Worm (Caenorhabditis elegans) whole organism, L3 larva: ENCODE measurements around the gene rnh-1.0.

Experiments
- R02D3.7 ChIP-seq: fragments of 150-350 bp; optimal IDR thresholded peaks from 2 replicates; lab custom pipeline; 2014; ENCODE audit warnings: missing biosample characterization, missing genetic modification characterization
- ZK546.5 ChIP-seq: sonication (generic microtip); optimal IDR thresholded peaks from 2 replicates; lab custom pipeline; 2017; ENCODE audit warnings: missing biosample characterization, missing genetic modification characterization
- aly-2 ChIP-seq: fragments of 150-350 bp; optimal IDR thresholded peaks from 2 replicates; lab custom pipeline; 2014; ENCODE audit warnings: missing biosample characterization, missing genetic modification characterization
- ama-1 ChIP-seq: fragments of 150-350 bp; optimal IDR thresholded peaks from 2 replicates; lab custom pipeline; 2018
- ceh-16 ChIP-seq: sonication (generic microtip); optimal IDR thresholded peaks from 2 replicates; lab custom pipeline; 2017; ENCODE audit warnings: missing biosample characterization, missing genetic modification characterization
- ceh-28 ChIP-seq: fragments of 150-350 bp; optimal IDR thresholded peaks from 2 replicates; lab custom pipeline; 2014; ENCODE audit warnings: missing biosample characterization, missing genetic modification reagents, missing genetic modification characterization
- ceh-82 ChIP-seq: fragments of 150-350 bp; optimal IDR thresholded peaks from 2 replicates; lab custom pipeline; 2014; ENCODE audit warnings: missing biosample characterization, missing genetic modification characterization
- ceh-9 ChIP-seq: sonication (generic microtip); optimal IDR thresholded peaks from 2 replicates; lab custom pipeline; 2018; ENCODE audit warnings: missing biosample characterization, missing genetic modification characterization
- daf-12 ChIP-seq: fragments of 150-350 bp; optimal IDR thresholded peaks from 2 replicates; lab custom pipeline; 2014; ENCODE audit warnings: missing biosample characterization, missing genetic modification reagents, missing genetic modification characterization
- elt-1 ChIP-seq: fragments of 150-350 bp; optimal IDR thresholded peaks from 2 replicates; lab custom pipeline; 2014; ENCODE audit warnings: missing biosample characterization, missing genetic modification characterization
- elt-2 ChIP-seq: sonication (generic microtip); optimal IDR thresholded peaks from 2 replicates; lab custom pipeline; 2016; ENCODE audit warnings: missing genetic modification reagents, mild to moderate bottlenecking, missing genetic modification characterization, missing compliant biosample characterization
- eor-1 ChIP-seq, 2 experiments: fragments of 150-350 bp; optimal IDR thresholded peaks; 2 replicates each; lab custom pipeline; 2014 to 2018; ENCODE audit warnings: missing biosample characterization in 2 of 2, missing genetic modification characterization in 2 of 2
- fos-1 ChIP-seq: fragments of 150-350 bp; optimal IDR thresholded peaks from 2 replicates; lab custom pipeline; 2014; ENCODE audit warnings: missing biosample characterization, missing genetic modification characterization
- jun-1 ChIP-seq: fragments of 150-350 bp; optimal IDR thresholded peaks from 2 replicates; lab custom pipeline; 2014; ENCODE audit warnings: missing biosample characterization, missing genetic modification reagents, missing genetic modification characterization
- lin-15B ChIP-seq: fragments of 150-350 bp; optimal IDR thresholded peaks from 2 replicates; lab custom pipeline; 2014; ENCODE audit warnings: missing biosample characterization, missing genetic modification characterization
- lin-39 ChIP-seq: fragments of 150-350 bp; optimal IDR thresholded peaks from 2 replicates; lab custom pipeline; 2018; ENCODE audit warnings: missing biosample characterization, missing genetic modification reagents, missing genetic modification characterization
- lsy-12 ChIP-seq: sonication (generic microtip); optimal IDR thresholded peaks from 2 replicates; lab custom pipeline; 2016; ENCODE audit warnings: mild to moderate bottlenecking, missing genetic modification characterization, missing compliant biosample characterization
- mdl-1 ChIP-seq: fragments of 150-350 bp; optimal IDR thresholded peaks from 2 replicates; lab custom pipeline; 2014; ENCODE audit warnings: missing biosample characterization, missing genetic modification characterization
- mml-1 ChIP-seq: fragments of 150-350 bp; sonication (generic microtip); optimal IDR thresholded peaks from 3 replicates; lab custom pipeline; 2014; ENCODE audit warnings: missing biosample characterization, missing genetic modification characterization
- nfya-1 ChIP-seq: sonication (generic microtip); optimal IDR thresholded peaks from 2 replicates; lab custom pipeline; 2017; ENCODE audit warnings: missing genetic modification characterization, mild to moderate bottlenecking, missing compliant biosample characterization, antibody characterized with exemption, moderate library complexity; ENCODE audit not compliant: insufficient read depth
- nhr-12 ChIP-seq: fragments of 150-350 bp; optimal IDR thresholded peaks from 2 replicates; lab custom pipeline; 2014; ENCODE audit warnings: missing biosample characterization, missing genetic modification characterization
- nhr-23 ChIP-seq: fragments of 150-350 bp; optimal IDR thresholded peaks from 2 replicates; lab custom pipeline; 2014; ENCODE audit warnings: missing biosample characterization, missing genetic modification reagents, missing genetic modification characterization
- nhr-237 ChIP-seq: fragments of 150-350 bp; optimal IDR thresholded peaks from 2 replicates; lab custom pipeline; 2014; ENCODE audit warnings: missing biosample characterization, missing genetic modification characterization
- nhr-25 ChIP-seq: sonication (generic microtip); optimal IDR thresholded peaks from 2 replicates; lab custom pipeline; 2017; ENCODE audit warnings: missing biosample characterization, missing genetic modification characterization
- nhr-28 ChIP-seq: fragments of 150-350 bp; optimal IDR thresholded peaks from 2 replicates; lab custom pipeline; 2014; ENCODE audit warnings: missing biosample characterization, missing genetic modification characterization
- nhr-43 ChIP-seq: sonication (generic microtip); optimal IDR thresholded peaks from 2 replicates; lab custom pipeline; 2016; ENCODE audit warnings: mild to moderate bottlenecking, missing genetic modification characterization, missing compliant biosample characterization; ENCODE audit not compliant: poor library complexity, severe bottlenecking
- nhr-67 ChIP-seq: fragments of 150-350 bp; optimal IDR thresholded peaks from 2 replicates; lab custom pipeline; 2014; ENCODE audit warnings: missing biosample characterization, missing genetic modification characterization
- nhr-76 ChIP-seq: fragments of 150-350 bp; sonication (generic microtip); optimal IDR thresholded peaks from 5 replicates; lab custom pipeline; 2014; ENCODE audit warnings: missing biosample characterization, missing genetic modification characterization
- nhr-77 ChIP-seq: fragments of 150-350 bp; optimal IDR thresholded peaks from 2 replicates; lab custom pipeline; 2014; ENCODE audit warnings: missing biosample characterization, missing genetic modification characterization
- pha-4 ChIP-seq: fragments of 150-350 bp; optimal IDR thresholded peaks from 2 replicates; lab custom pipeline; 2014; ENCODE audit warnings: missing biosample characterization, missing genetic modification reagents, missing genetic modification characterization
- pqm-1 ChIP-seq: fragments of 150-350 bp; optimal IDR thresholded peaks from 2 replicates; lab custom pipeline; 2017; ENCODE audit warnings: missing biosample characterization, missing genetic modification characterization, inconsistent platforms
- sea-2 ChIP-seq: fragments of 150-350 bp; sonication (generic microtip); optimal IDR thresholded peaks from 4 replicates; lab custom pipeline; 2014; ENCODE audit warnings: missing biosample characterization, missing genetic modification reagents, missing genetic modification characterization
- skn-1 ChIP-seq: fragments of 150-350 bp; optimal IDR thresholded peaks from 2 replicates; lab custom pipeline; 2014; ENCODE audit warnings: missing biosample characterization, missing genetic modification characterization
- snpc-4 ChIP-seq: fragments of 150-350 bp; optimal IDR thresholded peaks from 2 replicates; lab custom pipeline; 2014; ENCODE audit warnings: missing biosample characterization, missing genetic modification characterization
- tbx-2 ChIP-seq: sonication (generic microtip); optimal IDR thresholded peaks from 2 replicates; lab custom pipeline; 2016; ENCODE audit warnings: mild to moderate bottlenecking, missing genetic modification characterization, missing compliant biosample characterization
- zag-1 ChIP-seq: fragments of 150-350 bp; optimal IDR thresholded peaks from 2 replicates; lab custom pipeline; 2014; ENCODE audit warnings: missing biosample characterization, missing genetic modification characterization
- ztf-4 ChIP-seq: fragments of 150-350 bp; optimal IDR thresholded peaks from 2 replicates; lab custom pipeline; 2014; ENCODE audit warnings: missing biosample characterization, missing genetic modification characterization

Gene rnh-1.0

DNA sequence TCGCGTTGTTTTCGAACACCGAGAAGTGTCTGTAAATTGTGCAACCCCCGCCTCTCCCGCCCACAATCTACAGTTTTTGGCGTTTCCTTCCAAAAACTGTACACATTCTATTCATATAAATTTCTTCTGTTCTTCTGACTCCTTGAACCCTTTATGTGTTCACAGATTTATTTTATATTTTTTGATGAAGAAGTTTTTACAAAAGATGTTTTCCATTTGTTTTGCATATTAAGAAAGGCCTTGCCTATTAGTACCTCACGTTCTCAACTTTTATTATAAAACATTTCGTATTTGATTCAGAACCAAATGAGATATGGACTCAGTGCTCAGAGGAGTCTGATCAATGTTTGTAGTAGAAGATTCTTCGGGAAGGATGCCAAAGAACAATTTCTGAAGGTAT, 41.8 kb upstream of the rnh-1.0 start, which contains the start of gene ndx-3:
TSS of gene ndx-3 (plus strand) at position 301 of the 400 bp plus-strand sequence.
- TF ChIP-seq ceh-28 (no peak), elt-1 (tag; lab: Kevin White, UChicago) (no peak), ztf-4 (no peak), nhr-237 (tag; lab: Kevin White, UChicago) (no peak), nhr-67 (tag; lab: Kevin White, UChicago) (no peak), ZK546.5 (tag; lab: Kevin White, UChicago) (no peak), ceh-9 (no peak), nhr-77 (tag; lab: Kevin White, UChicago) (no peak), aly-2 (tag; lab: Kevin White, UChicago) (no peak), lsy-12 (tag; lab: Kevin White, UChicago) (no peak), nhr-28 (tag; lab: Kevin White, UChicago) (no peak), nhr-25 (tag; lab: Kevin White, UChicago) (no peak), snpc-4 (tag; lab: Kevin White, UChicago) (no peak), mml-1 (tag; lab: Kevin White, UChicago) (no peak), nhr-23 (tag; lab: Kevin White, UChicago) (no peak)
- TF ChIP-seq, all 47 proteins: peak for 0

- TF ChIP-seq mdl-1 (tag; lab: Kevin White, UChicago): no peak
- TF ChIP-seq elt-2 (tag; lab: Kevin White, UChicago): peak; percentile 5
- TF ChIP-seq, all 47 proteins: peak for 1
These were observed 40.8 kb upstream of the rnh-1.0 start for ce11 chrII:4954099-4954959.

- TF ChIP-seq lin-39 (tag; lab: Kevin White, UChicago) (peak; percentile 73), nhr-25 (tag; lab: Kevin White, UChicago) (peak; percentile 70), nhr-12 (tag; lab: Kevin White, UChicago) (no peak), lin-15B (peak; percentile 62), ceh-16 (no peak), nfya-1 (tag; lab: Kevin White, UChicago) (peak; percentile 79), elt-2 (tag; lab: Kevin White, UChicago) (peak; percentile 75), ceh-9 (no peak), pqm-1 (peak; percentile 37), zag-1 (tag; lab: Kevin White, UChicago) (no peak), R02D3.7 (tag; lab: Kevin White, UChicago) (peak; percentile 17), pha-4 (tag; lab: Kevin White, UChicago) (peak; percentile 87), fos-1 (tag; lab: Kevin White, UChicago) (no peak), sea-2 (GFP tag; lab: Kevin White, UChicago) (no peak), tbx-2 (tag; lab: Kevin White, UChicago) (no peak), nhr-67 (tag; lab: Kevin White, UChicago) (no peak), eor-1 (tag; optimal IDR thresholded peaks at IDR 0.05; lab: Kevin White, UChicago) (no peak), daf-12 (tag; lab: Kevin White, UChicago) (no peak), ceh-28 (peak; percentile 8), ceh-82 (tag; lab: Kevin White, UChicago) (no peak), nhr-23 (tag; lab: Kevin White, UChicago) (peak; percentile 58), nhr-76 (tag; lab: Kevin White, UChicago) (no peak), snpc-4 (tag; lab: Kevin White, UChicago) (no peak), nhr-43 (tag; lab: Kevin White, UChicago) (peak; percentile 2), elt-1 (tag; lab: Kevin White, UChicago) (no peak), mdl-1 (tag; lab: Kevin White, UChicago) (no peak), skn-1 (tag; lab: Kevin White, UChicago) (peak; percentile 89), jun-1 (tag; lab: Kevin White, UChicago) (no peak), ama-1 (lab: Kevin White, UChicago) (peak; percentile 5)
- TF ChIP-seq, all 47 proteins: peak for 13
These were observed 39.8 kb upstream of the rnh-1.0 start, which contains the start of gene pbs-3 for ce11 chrII:4955353-4955752. Gene pbs-3 (minus strand): TSS chrII:4955427.
